Worm (Caenorhabditis elegans) whole organism, late embryonic: Measurements from ENCODE around the gene ddl-1.

Source experiments
- K02D7.2 ChIP-seq: sonication (generic microtip); optimal IDR thresholded peaks from 2 replicates; lab custom pipeline; 2017; ENCODE audit warnings: mild to moderate bottlenecking, missing genetic modification characterization, missing compliant biosample characterization
- ama-1 ChIP-seq: fragments of 150-350 bp; optimal IDR thresholded peaks from 2 replicates; lab custom pipeline; 2014
- ceh-22 ChIP-seq: sonication (generic microtip); optimal IDR thresholded peaks from 2 replicates; lab custom pipeline; 2017; ENCODE audit warnings: missing biosample characterization, missing genetic modification characterization
- che-1 ChIP-seq: sonication (generic microtip); optimal IDR thresholded peaks from 2 replicates; lab custom pipeline; 2016; ENCODE audit warnings: mild to moderate bottlenecking, missing genetic modification characterization, missing compliant biosample characterization
- fax-1 ChIP-seq: sonication (generic microtip); optimal IDR thresholded peaks from 2 replicates; lab custom pipeline; 2016; ENCODE audit warnings: missing genotype, missing genetic modification characterization, missing compliant biosample characterization
- fkh-6 ChIP-seq: sonication (generic microtip); optimal IDR thresholded peaks from 2 replicates; lab custom pipeline; 2016; ENCODE audit warnings: missing genetic modification characterization, missing compliant biosample characterization
- nhr-11 ChIP-seq: fragments of 150-350 bp; optimal IDR thresholded peaks from 2 replicates; lab custom pipeline; 2014; ENCODE audit warnings: missing biosample characterization, missing genetic modification characterization
- pha-4 ChIP-seq: fragments of 150-350 bp; optimal IDR thresholded peaks from 2 replicates; lab custom pipeline; 2018; ENCODE audit warnings: missing biosample characterization, missing genetic modification reagents, missing genetic modification characterization
- pqm-1 ChIP-seq: sonication (generic microtip); optimal IDR thresholded peaks from 2 replicates; lab custom pipeline; 2016; ENCODE audit warnings: missing genetic modification characterization, missing compliant biosample characterization
- ref-2 ChIP-seq: sonication (generic microtip); optimal IDR thresholded peaks from 2 replicates; lab custom pipeline; 2016; ENCODE audit warnings: missing genetic modification characterization, missing compliant biosample characterization
- unc-86 ChIP-seq: sonication (generic microtip); optimal IDR thresholded peaks from 2 replicates; lab custom pipeline; 2016; ENCODE audit warnings: missing genetic modification characterization, missing compliant biosample characterization

ce11 chrII:5638059-5638458 lies 10.1 kb downstream of the ddl-1 start, which contains the start of gene F59E12.3:
- TF ChIP-seq nhr-11 (no peak), ref-2 (no peak), pha-4 (tag; lab: Kevin White, UChicago) (no peak), fkh-6 (tag; lab: Kevin White, UChicago) (no peak), K02D7.2 (tag; lab: Kevin White, UChicago) (no peak), che-1 (tag; lab: Kevin White, UChicago) (no peak), unc-86 (no peak), ama-1 (lab: Kevin White, UChicago) (no peak), pqm-1 (tag; lab: Kevin White, UChicago) (no peak), ceh-22 (tag; lab: Kevin White, UChicago) (no peak), fax-1 (tag; lab: Kevin White, UChicago) (no peak)
